Fruit fly (Drosophila melanogaster) whole organism, prepupa: Measurements from ENCODE around the gene CG14818.

ENCODE experiments used
- Blimp-1 ChIP-seq: fragments of 200-800 bp; sonication (Bioruptor generic); optimal IDR thresholded peaks from 3 replicates; lab custom pipeline; 2017; ENCODE audit warnings: missing biosample characterization, missing genetic modification characterization, mild to moderate bottlenecking, moderate library complexity, missing genetic modification reagents
- CG10631 ChIP-seq: fragments of 200-800 bp; sonication (Bioruptor generic); optimal IDR thresholded peaks from 2 replicates; lab custom pipeline; 2016; ENCODE audit warnings: missing biosample characterization, missing genetic modification characterization
- CG10669 ChIP-seq: fragments of 200-800 bp; sonication (Bioruptor generic); optimal IDR thresholded peaks from 3 replicates; lab custom pipeline; 2018; ENCODE audit warnings: missing biosample characterization, mild to moderate bottlenecking, missing genetic modification characterization, moderate library complexity
- CG11762 ChIP-seq: fragments of 200-800 bp; sonication (Bioruptor generic); optimal IDR thresholded peaks from 3 replicates; lab custom pipeline; 2016; ENCODE audit warnings: missing biosample characterization, missing genetic modification characterization; ENCODE audit not compliant: insufficient read depth
- CG11902 ChIP-seq: fragments of 200-800 bp; sonication (Bioruptor generic); optimal IDR thresholded peaks from 3 replicates; lab custom pipeline; 2016; ENCODE audit warnings: missing biosample characterization, missing genetic modification characterization
- CG15336 ChIP-seq: fragments of 200-800 bp; sonication (Bioruptor generic); IDR thresholded peaks from 2 replicates; pipeline ENCODE4 v1.3.6; 2022; ENCODE audit warnings: missing biosample characterization, missing genetic modification characterization
- CG1621 ChIP-seq: fragments of 200-800 bp; sonication (Bioruptor generic); optimal IDR thresholded peaks from 3 replicates; lab custom pipeline; 2018; ENCODE audit warnings: missing biosample characterization, mild to moderate bottlenecking, missing genetic modification characterization
- CG3032 ChIP-seq: fragments of 200-800 bp; optimal IDR thresholded peaks from 2 replicates; lab custom pipeline; 2019; ENCODE audit warnings: missing biosample characterization, mild to moderate bottlenecking, missing genetic modification characterization, moderate library complexity
- CG31627 ChIP-seq: fragments of 200-800 bp; sonication (Bioruptor generic); optimal IDR thresholded peaks from 3 replicates; lab custom pipeline; 2016; ENCODE audit warnings: missing biosample characterization, missing genetic modification characterization
- CG32006 ChIP-seq: fragments of 200-800 bp; sonication (Bioruptor generic); optimal IDR thresholded peaks from 3 replicates; lab custom pipeline; 2017; ENCODE audit warnings: missing biosample characterization, mild to moderate bottlenecking, missing genetic modification characterization
- CG34406 ChIP-seq: fragments of 200-800 bp; sonication (Bioruptor generic); optimal IDR thresholded peaks from 3 replicates; lab custom pipeline; 2016; ENCODE audit warnings: missing biosample characterization, missing genetic modification characterization
- CG3919 ChIP-seq: fragments of 200-800 bp; sonication (Bioruptor generic); optimal IDR thresholded peaks from 3 replicates; lab custom pipeline; 2016; ENCODE audit warnings: missing biosample characterization, missing genetic modification characterization
- CG4318 ChIP-seq: fragments of 200-800 bp; sonication (Bioruptor generic); optimal IDR thresholded peaks from 3 replicates; lab custom pipeline; 2017; ENCODE audit warnings: missing biosample characterization, mild to moderate bottlenecking, missing genetic modification characterization
- CG6276 ChIP-seq: fragments of 200-800 bp; sonication (Bioruptor generic); optimal IDR thresholded peaks from 2 replicates; lab custom pipeline; 2017; ENCODE audit warnings: missing biosample characterization, mild to moderate bottlenecking, missing genetic modification characterization
- CG6792 ChIP-seq: fragments of 200-800 bp; sonication (Bioruptor generic); optimal IDR thresholded peaks from 3 replicates; lab custom pipeline; 2016; ENCODE audit warnings: missing biosample characterization, missing genetic modification characterization
- CG6808 ChIP-seq: fragments of 200-800 bp; sonication (Bioruptor generic); optimal IDR thresholded peaks from 3 replicates; lab custom pipeline; 2017; ENCODE audit warnings: missing biosample characterization, missing genetic modification characterization, mild to moderate bottlenecking, moderate library complexity, missing genetic modification reagents
- CG6854 ChIP-seq: fragments of 200-800 bp; sonication (Bioruptor generic); optimal IDR thresholded peaks from 2 replicates; lab custom pipeline; 2017; ENCODE audit warnings: missing biosample characterization, mild to moderate bottlenecking, missing genetic modification characterization
- CG8119 ChIP-seq: fragments of 200-800 bp; sonication (Bioruptor generic); IDR thresholded peaks from 3 replicates; pipeline ENCODE4 v1.3.6; 2022; ENCODE audit warnings: missing biosample characterization, missing genetic modification characterization
- CG8319 ChIP-seq: fragments of 200-800 bp; sonication (Bioruptor generic); optimal IDR thresholded peaks from 3 replicates; lab custom pipeline; 2016; ENCODE audit warnings: missing biosample characterization, missing genetic modification characterization
- CG9139 ChIP-seq: fragments of 200-800 bp; sonication (Bioruptor generic); optimal IDR thresholded peaks from 3 replicates; lab custom pipeline; 2017; ENCODE audit warnings: missing biosample characterization, mild to moderate bottlenecking, missing genetic modification characterization
- Eip75B ChIP-seq: fragments of 200-800 bp; sonication (Bioruptor generic); optimal IDR thresholded peaks from 3 replicates; lab custom pipeline; 2016; ENCODE audit warnings: missing biosample characterization, missing genetic modification characterization
- Eip78C ChIP-seq: fragments of 200-800 bp; sonication (Bioruptor generic); peaks from one replicate; lab custom pipeline; 2016; ENCODE audit warnings: missing biosample characterization, missing genetic modification characterization
- Eip93F ChIP-seq: fragments of 200-800 bp; sonication (Bioruptor generic); optimal IDR thresholded peaks from 2 replicates; lab custom pipeline; 2016; ENCODE audit warnings: missing biosample characterization, mild to moderate bottlenecking, missing genetic modification characterization
- Ets96B ChIP-seq: fragments of 200-800 bp; optimal IDR thresholded peaks from 2 replicates; lab custom pipeline; 2019; ENCODE audit warnings: missing biosample characterization, mild to moderate bottlenecking, missing genetic modification characterization, moderate library complexity
- Gug ChIP-seq: fragments of 200-800 bp; sonication (Bioruptor generic); IDR thresholded peaks from 2 replicates; pipeline ENCODE4 v1.3.6; 2022; ENCODE audit warnings: missing biosample characterization, missing genetic modification characterization
- Hr39 ChIP-seq: fragments of 200-800 bp; sonication (Bioruptor generic); optimal IDR thresholded peaks from 2 replicates; lab custom pipeline; 2016; ENCODE audit warnings: missing biosample characterization, missing genetic modification characterization
- Hr4 ChIP-seq: fragments of 200-800 bp; sonication (Bioruptor generic); optimal IDR thresholded peaks from 3 replicates; lab custom pipeline; 2016; ENCODE audit warnings: missing biosample characterization, missing genetic modification characterization
- OdsH ChIP-seq: fragments of 200-800 bp; sonication (Bioruptor generic); optimal IDR thresholded peaks from 3 replicates; lab custom pipeline; 2016; ENCODE audit warnings: missing biosample characterization, missing genetic modification characterization
- Smox ChIP-seq: fragments of 200-800 bp; sonication (Bioruptor generic); optimal IDR thresholded peaks from 3 replicates; lab custom pipeline; 2016; ENCODE audit warnings: missing biosample characterization, missing genetic modification characterization
- Sox102F ChIP-seq: fragments of 200-800 bp; sonication (Bioruptor generic); optimal IDR thresholded peaks from 2 replicates; lab custom pipeline; 2016; ENCODE audit warnings: missing biosample characterization, mild to moderate bottlenecking, missing genetic modification characterization
- Sox14 ChIP-seq: fragments of 200-800 bp; sonication (Bioruptor generic); optimal IDR thresholded peaks from 3 replicates; lab custom pipeline; 2016; ENCODE audit warnings: missing biosample characterization, missing genetic modification characterization
- Sox15 ChIP-seq: fragments of 200-800 bp; sonication (Bioruptor generic); optimal IDR thresholded peaks from 3 replicates; lab custom pipeline; 2016; ENCODE audit warnings: missing biosample characterization, missing genetic modification characterization
- achi ChIP-seq: fragments of 200-800 bp; sonication (Bioruptor generic); optimal IDR thresholded peaks from 3 replicates; lab custom pipeline; 2016; ENCODE audit warnings: missing biosample characterization, missing genetic modification characterization
- acj6 ChIP-seq: fragments of 200-800 bp; sonication (Bioruptor generic); optimal IDR thresholded peaks from 3 replicates; lab custom pipeline; 2016; ENCODE audit warnings: missing biosample characterization, missing genetic modification characterization
- cyc ChIP-seq: fragments of 200-800 bp; sonication (Bioruptor generic); optimal IDR thresholded peaks from 3 replicates; lab custom pipeline; 2016; ENCODE audit warnings: missing biosample characterization, missing genetic modification characterization
- dac ChIP-seq: fragments of 200-800 bp; sonication (Bioruptor generic); optimal IDR thresholded peaks from 2 replicates; lab custom pipeline; 2017; ENCODE audit warnings: missing biosample characterization, mild to moderate bottlenecking, missing genetic modification characterization
- dsx ChIP-seq: fragments of 200-800 bp; optimal IDR thresholded peaks from 3 replicates; lab custom pipeline; 2019; ENCODE audit warnings: missing biosample characterization, mild to moderate bottlenecking, missing genetic modification characterization, moderate library complexity; ENCODE audit not compliant: poor library complexity, severe bottlenecking
- eg ChIP-seq: fragments of 200-800 bp; sonication (Bioruptor generic); IDR thresholded peaks from 3 replicates; pipeline ENCODE4 v1.3.6; 2022; ENCODE audit warnings: missing biosample characterization, missing genetic modification characterization
- esn ChIP-seq: fragments of 200-800 bp; sonication (Bioruptor generic); optimal IDR thresholded peaks from 2 replicates; lab custom pipeline; 2016; ENCODE audit warnings: missing biosample characterization, mild to moderate bottlenecking, missing genetic modification characterization, moderate library complexity
- fd85E ChIP-seq: fragments of 200-800 bp; sonication (Bioruptor generic); optimal IDR thresholded peaks from 3 replicates; lab custom pipeline; 2016; ENCODE audit warnings: missing biosample characterization, missing genetic modification characterization
- lz ChIP-seq: fragments of 200-800 bp; sonication (Bioruptor generic); optimal IDR thresholded peaks from 3 replicates; lab custom pipeline; 2016; ENCODE audit warnings: missing biosample characterization, missing genetic modification characterization
- pdm3 ChIP-seq: fragments of 200-800 bp; sonication (Bioruptor generic); optimal IDR thresholded peaks from 3 replicates; lab custom pipeline; 2016; ENCODE audit warnings: missing biosample characterization, missing genetic modification characterization
- salr ChIP-seq, 2 experiments: fragments of 200-800 bp; sonication (Bioruptor generic); optimal IDR thresholded peaks; 3 replicates each; lab custom pipeline; 2016 to 2018; ENCODE audit warnings: missing biosample characterization in 2 of 2, missing genetic modification characterization in 2 of 2, mild to moderate bottlenecking in 1 of 2
- spab ChIP-seq: fragments of 200-800 bp; sonication (Bioruptor generic); optimal IDR thresholded peaks from 2 replicates; lab custom pipeline; 2017; ENCODE audit warnings: missing biosample characterization, mild to moderate bottlenecking, missing genetic modification characterization, missing genetic modification reagents
- ss ChIP-seq, 2 experiments: fragments of 200-800 bp; sonication (Bioruptor generic); optimal IDR thresholded peaks; 2 replicates in 1 of 2; 3 replicates in 1 of 2; lab custom pipeline; 2017 to 2018; ENCODE audit warnings: mild to moderate bottlenecking in 2 of 2, missing biosample characterization in 2 of 2, missing genetic modification characterization in 2 of 2, moderate library complexity in 1 of 2
- svp ChIP-seq: fragments of 200-800 bp; sonication (Bioruptor generic); peaks from one replicate; lab custom pipeline; 2016; ENCODE audit warnings: missing biosample characterization, missing genetic modification characterization
- topi ChIP-seq: fragments of 200-800 bp; sonication (Bioruptor generic); optimal IDR thresholded peaks from 3 replicates; lab custom pipeline; 2016; ENCODE audit warnings: missing biosample characterization, missing genetic modification characterization
- vri ChIP-seq: fragments of 200-800 bp; sonication (Bioruptor generic); optimal IDR thresholded peaks from 3 replicates; lab custom pipeline; 2016; ENCODE audit warnings: missing biosample characterization, mild to moderate bottlenecking, missing genetic modification characterization

Gene CG14818

dm6 chrX:1861620-1862184, 17.9 kb downstream of the CG14818 start, which contains the start of gene deltaCOP (continued):
- TF ChIP-seq CG32006 (GFP tag; lab: Kevin White, UChicago): peak; percentile 87
- no peak for TF ChIP-seq Eip93F (GFP tag; lab: Kevin White, UChicago)
- no peak for TF ChIP-seq Sox102F (GFP tag; lab: Kevin White, UChicago)
- peak; percentile 47 for TF ChIP-seq CG1621
- peak; percentile 92 for TF ChIP-seq esn
- TF ChIP-seq achi (GFP tag; lab: Kevin White, UChicago): peak; percentile 84
- no peak for TF ChIP-seq CG10669 (GFP tag; lab: Kevin White, UChicago)
- no peak for TF ChIP-seq dac

dm6 chrX:1858867-1859266, 20.7 kb downstream of the CG14818 start, which contains the start of gene Lamtor5:
Lamtor5 (minus strand) TSS chrX:1858971.
- peak; percentile 64 for TF ChIP-seq Eip75B (GFP tag; lab: Kevin White, UChicago)
- peak; percentile 63 for TF ChIP-seq lz (GFP tag; lab: Kevin White, UChicago)
- no peak for TF ChIP-seq CG6276 (GFP tag; lab: Kevin White, UChicago)
- peak; percentile 22 for TF ChIP-seq CG34406 (GFP tag; lab: Kevin White, UChicago)
- TF ChIP-seq CG4318: no peak
- TF ChIP-seq CG31627: peak; percentile 47
- TF ChIP-seq vri (GFP tag; lab: Kevin White, UChicago): peak; percentile 45
- TF ChIP-seq spab (GFP tag; lab: Kevin White, UChicago): no peak
- TF ChIP-seq CG8119 (GFP tag; lab: Robert Waterston, UW): peak; percentile 25; the same call in 1 of the 3 replicates
- peak; percentile 72 for TF ChIP-seq Eip78C (GFP tag; lab: Kevin White, UChicago)
- no peak for TF ChIP-seq CG11762 (GFP tag; lab: Kevin White, UChicago)
- peak; percentile 55 for TF ChIP-seq CG15336 (GFP tag; lab: Robert Waterston, UW)
- no peak for TF ChIP-seq CG8319 (GFP tag; lab: Kevin White, UChicago)
- TF ChIP-seq esn: peak; percentile 63
- TF ChIP-seq Sox15: no peak
- TF ChIP-seq OdsH (GFP tag; lab: Kevin White, UChicago): peak; percentile 34
- TF ChIP-seq pdm3 (GFP tag; lab: Kevin White, UChicago): peak; percentile 40
- peak; percentile 37 for TF ChIP-seq CG3032
- peak; percentile 3 to 39 for TF ChIP-seq ss (GFP tag; optimal IDR thresholded peaks at IDR 0.05; lab: Kevin White, UChicago)
- no peak for TF ChIP-seq CG9139 (GFP tag; lab: Kevin White, UChicago)
- peak; percentile 51 for TF ChIP-seq Hr39 (GFP tag; lab: Kevin White, UChicago)
- TF ChIP-seq salr (GFP tag; optimal IDR thresholded peaks at IDR 0.05; lab: Kevin White, UChicago): no peak
- TF ChIP-seq CG11902 (GFP tag; lab: Kevin White, UChicago): no peak
- TF ChIP-seq CG6792 (GFP tag; lab: Kevin White, UChicago): peak; percentile 24
- peak; percentile 42; the same call in 1 of the 3 replicates for TF ChIP-seq eg (GFP tag; lab: Robert Waterston, UW)
- TF ChIP-seq Ets96B: peak; percentile 36
- TF ChIP-seq CG6854: no peak
- TF ChIP-seq CG1621: no peak
- TF ChIP-seq CG10631: peak; percentile 48
- peak; percentile 49 for TF ChIP-seq acj6 (GFP tag; lab: Kevin White, UChicago)
- TF ChIP-seq dac: no peak
- TF ChIP-seq svp (GFP tag; lab: Kevin White, UChicago): peak; percentile 83
- peak; percentile 51 for TF ChIP-seq Smox (GFP tag; lab: Kevin White, UChicago)
- TF ChIP-seq Hr4 (GFP tag; lab: Kevin White, UChicago): peak; percentile 45
- TF ChIP-seq CG6808 (GFP tag; lab: Kevin White, UChicago): peak; percentile 7
- TF ChIP-seq Blimp-1 (GFP tag; lab: Kevin White, UChicago): peak; percentile 10
- TF ChIP-seq Sox102F (GFP tag; lab: Kevin White, UChicago): peak; percentile 69
- TF ChIP-seq cyc (GFP tag; lab: Kevin White, UChicago): peak; percentile 14
- peak; percentile 5 for TF ChIP-seq fd85E
- TF ChIP-seq Eip93F (GFP tag; lab: Kevin White, UChicago): no peak
- peak; percentile 23 for TF ChIP-seq dsx (GFP tag; lab: Kevin White, UChicago)
- TF ChIP-seq CG10669 (GFP tag; lab: Kevin White, UChicago): peak; percentile 39
- peak; percentile 70 for TF ChIP-seq topi (GFP tag; lab: Kevin White, UChicago)
- TF ChIP-seq Sox14 (GFP tag; lab: Kevin White, UChicago): peak; percentile 82
- TF ChIP-seq Gug (GFP tag; lab: Robert Waterston, UW): no peak
- TF ChIP-seq CG3919 (GFP tag; lab: Kevin White, UChicago): peak; percentile 38
- TF ChIP-seq CG32006 (GFP tag; lab: Kevin White, UChicago): peak; percentile 37
